Fruit fly (Drosophila melanogaster) whole organism, embryonic: ENCODE results near the gene CG5973.
A peak's percentile ranks its signal among the peaks of the same experiment; 100 is the strongest.

Source experiments
- B-H2 ChIP-seq: fragments of 200-800 bp; sonication (Bioruptor generic); optimal IDR thresholded peaks from 2 replicates; lab custom pipeline; 2018; ENCODE audit warnings: missing biosample characterization, mild to moderate bottlenecking, missing genetic modification characterization
- Bdp1 ChIP-seq: fragments of 200-800 bp; sonication (Bioruptor generic); optimal IDR thresholded peaks from 3 replicates; lab custom pipeline; 2016; ENCODE audit warnings: missing biosample characterization, missing genetic modification characterization
- CG10267 ChIP-seq: fragments of 200-800 bp; sonication (Bioruptor generic); optimal IDR thresholded peaks from 2 replicates; lab custom pipeline; 2018; ENCODE audit warnings: missing biosample characterization, mild to moderate bottlenecking, missing genetic modification characterization, moderate library complexity
- CG10654 ChIP-seq: fragments of 200-800 bp; sonication (Bioruptor generic); optimal IDR thresholded peaks from 2 replicates; lab custom pipeline; 2016; ENCODE audit warnings: missing biosample characterization, missing genetic modification characterization
- CG12071 ChIP-seq: fragments of 200-800 bp; sonication (Bioruptor generic); optimal IDR thresholded peaks from 3 replicates; lab custom pipeline; 2018; ENCODE audit warnings: missing biosample characterization, mild to moderate bottlenecking, missing genetic modification characterization
- CG14667 ChIP-seq: fragments of 200-800 bp; sonication (Bioruptor generic); IDR thresholded peaks from 2 replicates; pipeline ENCODE4 v1.3.6; 2022; ENCODE audit warnings: missing biosample characterization, missing genetic modification characterization
- CG15073 ChIP-seq: fragments of 200-800 bp; sonication (Bioruptor generic); optimal IDR thresholded peaks from 2 replicates; lab custom pipeline; 2016; ENCODE audit warnings: missing biosample characterization, missing genetic modification characterization
- CG17612 ChIP-seq: fragments of 200-800 bp; sonication (Bioruptor generic); IDR thresholded peaks from 2 replicates; pipeline ENCODE4 v1.3.6; 2022; ENCODE audit warnings: missing biosample characterization, missing genetic modification characterization
- CG2199 ChIP-seq: fragments of 200-800 bp; sonication (Bioruptor generic); IDR thresholded peaks from 3 replicates; pipeline ENCODE4 v1.3.6; 2022; ENCODE audit warnings: missing biosample characterization, missing genetic modification characterization
- CG2889 ChIP-seq: fragments of 200-800 bp; sonication (Bioruptor generic); IDR thresholded peaks from 3 replicates; pipeline ENCODE4 v1.3.6; 2022; ENCODE audit warnings: missing biosample characterization, missing genetic modification characterization
- CG32767 ChIP-seq: fragments of 200-800 bp; sonication (Bioruptor generic); IDR thresholded peaks from 2 replicates; pipeline ENCODE4 v1.3.6; 2022; ENCODE audit warnings: missing biosample characterization, missing genetic modification characterization
- CG34376 ChIP-seq: fragments of 200-800 bp; sonication (Bioruptor generic); optimal IDR thresholded peaks from 2 replicates; lab custom pipeline; 2018; ENCODE audit warnings: missing biosample characterization, mild to moderate bottlenecking, missing genetic modification characterization
- CG4707 ChIP-seq: fragments of 200-800 bp; sonication (Bioruptor generic); optimal IDR thresholded peaks from 2 replicates; lab custom pipeline; 2018; ENCODE audit warnings: missing biosample characterization, mild to moderate bottlenecking, missing genetic modification characterization, moderate library complexity
- CG8089 ChIP-seq: fragments of 200-800 bp; sonication (Bioruptor generic); optimal IDR thresholded peaks from 3 replicates; lab custom pipeline; 2016; ENCODE audit warnings: missing biosample characterization, missing genetic modification characterization
- CG8290 ChIP-seq, 3 experiments: fragments of 200-800 bp; sonication (Bioruptor generic); optimal IDR thresholded peaks; 2 replicates each; lab custom pipeline; 2016 to 2019; ENCODE audit warnings: missing biosample characterization in 3 of 3, missing genetic modification characterization in 3 of 3, mild to moderate bottlenecking in 2 of 3, moderate library complexity in 1 of 3
- CG8359 ChIP-seq: fragments of 200-800 bp; sonication (Bioruptor generic); optimal IDR thresholded peaks from 2 replicates; lab custom pipeline; 2017; ENCODE audit warnings: missing biosample characterization, mild to moderate bottlenecking, missing genetic modification characterization, borderline replicate concordance
- CHES-1-like ChIP-seq: fragments of 200-800 bp; sonication (Bioruptor generic); optimal IDR thresholded peaks from 2 replicates; lab custom pipeline; 2016; ENCODE audit warnings: missing biosample characterization, missing genetic modification characterization
- D19B ChIP-seq: fragments of 200-800 bp; sonication (Bioruptor generic); optimal IDR thresholded peaks from 2 replicates; lab custom pipeline; 2017; ENCODE audit warnings: missing biosample characterization, mild to moderate bottlenecking, missing genetic modification characterization
- Dbx ChIP-seq: fragments of 200-800 bp; sonication (Bioruptor generic); IDR thresholded peaks from 3 replicates; pipeline ENCODE4 v1.3.6; 2022; ENCODE audit warnings: missing biosample characterization, missing genetic modification characterization
- Ets65A ChIP-seq: fragments of 200-800 bp; sonication (Bioruptor generic); peaks from one replicate; lab custom pipeline; 2016; ENCODE audit warnings: missing biosample characterization, missing genetic modification characterization
- Hmx ChIP-seq: fragments of 200-800 bp; sonication (Bioruptor generic); optimal IDR thresholded peaks from 2 replicates; lab custom pipeline; 2016; ENCODE audit warnings: missing biosample characterization, missing genetic modification characterization
- Hsf ChIP-seq: fragments of 200-800 bp; sonication (Bioruptor generic); optimal IDR thresholded peaks from 3 replicates; lab custom pipeline; 2016; ENCODE audit warnings: missing biosample characterization, missing genetic modification characterization
- Myb ChIP-seq: fragments of 200-800 bp; sonication (Bioruptor generic); optimal IDR thresholded peaks from 2 replicates; lab custom pipeline; 2016; ENCODE audit warnings: missing biosample characterization, missing genetic modification characterization
- NC2α ChIP-seq: fragments of 200-800 bp; sonication (Bioruptor generic); optimal IDR thresholded peaks from 2 replicates; lab custom pipeline; 2016; ENCODE audit warnings: missing biosample characterization, missing genetic modification characterization
- Oli ChIP-seq: fragments of 200-800 bp; sonication (Bioruptor generic); optimal IDR thresholded peaks from 2 replicates; lab custom pipeline; 2018; ENCODE audit warnings: missing biosample characterization, mild to moderate bottlenecking, missing genetic modification characterization, moderate library complexity
- Rfx ChIP-seq: fragments of 200-800 bp; sonication (Bioruptor generic); IDR thresholded peaks from 2 replicates; pipeline ENCODE4 v1.3.6; 2022; ENCODE audit warnings: missing biosample characterization, missing genetic modification characterization
- Side ChIP-seq: fragments of 200-800 bp; sonication (Bioruptor generic); optimal IDR thresholded peaks from 2 replicates; lab custom pipeline; 2016; ENCODE audit warnings: missing biosample characterization, missing genetic modification characterization
- Sry-δ ChIP-seq: fragments of 200-800 bp; sonication (Bioruptor generic); optimal IDR thresholded peaks from 2 replicates; lab custom pipeline; 2016; ENCODE audit warnings: missing biosample characterization, missing genetic modification characterization
- Vsx1 ChIP-seq: fragments of 200-800 bp; sonication (Bioruptor generic); optimal IDR thresholded peaks from 2 replicates; lab custom pipeline; 2017; ENCODE audit warnings: missing biosample characterization, mild to moderate bottlenecking, missing genetic modification characterization, missing genetic modification reagents
- ac ChIP-seq: fragments of 200-800 bp; sonication (Bioruptor generic); optimal IDR thresholded peaks from 3 replicates; lab custom pipeline; 2017; ENCODE audit warnings: missing biosample characterization, mild to moderate bottlenecking, missing genetic modification characterization
- ase ChIP-seq: fragments of 200-800 bp; sonication (Bioruptor generic); IDR thresholded peaks from 3 replicates; pipeline ENCODE4 v1.3.6; 2022; ENCODE audit warnings: missing biosample characterization, missing genetic modification characterization
- chm ChIP-seq: fragments of 200-800 bp; sonication (Bioruptor generic); IDR thresholded peaks from 2 replicates; pipeline ENCODE4 v1.3.6; 2022; ENCODE audit warnings: missing biosample characterization, missing genetic modification characterization
- kah ChIP-seq: fragments of 200-800 bp; sonication (Bioruptor generic); optimal IDR thresholded peaks from 2 replicates; lab custom pipeline; 2018; ENCODE audit warnings: missing biosample characterization, mild to moderate bottlenecking, missing genetic modification characterization
- lmd ChIP-seq: fragments of 200-800 bp; sonication (Bioruptor generic); IDR thresholded peaks from 2 replicates; pipeline ENCODE4 v1.3.6; 2022; ENCODE audit warnings: missing biosample characterization, missing genetic modification characterization
- lov ChIP-seq, 2 experiments: fragments of 200-800 bp in 1 of 2; fragments of >200 bp in 1 of 2; sonication (Bioruptor generic) in 1 of 2; IDR thresholded peaks in 1 of 2; optimal IDR thresholded peaks in 1 of 2; 2 replicates in 1 of 2; 3 replicates in 1 of 2; pipeline versions ENCODE4 v1.3.6 to Lab custom; 2017 to 2022; ENCODE audit warnings: missing biosample characterization in 1 of 2, missing genetic modification characterization in 1 of 2
- maf-S ChIP-seq: fragments of 200-800 bp; sonication (Bioruptor generic); optimal IDR thresholded peaks from 2 replicates; lab custom pipeline; 2016; ENCODE audit warnings: missing biosample characterization, missing genetic modification characterization
- pita ChIP-seq: fragments of 200-800 bp; sonication (Bioruptor generic); optimal IDR thresholded peaks from 2 replicates; lab custom pipeline; 2017; ENCODE audit warnings: missing biosample characterization, mild to moderate bottlenecking, missing genetic modification characterization
- pnt ChIP-seq: fragments of 200-800 bp; sonication (Bioruptor generic); optimal IDR thresholded peaks from 3 replicates; lab custom pipeline; 2016; ENCODE audit warnings: missing biosample characterization, missing genetic modification characterization
- psq ChIP-seq: fragments of 200-800 bp; sonication (Bioruptor generic); optimal IDR thresholded peaks from 2 replicates; lab custom pipeline; 2017; ENCODE audit warnings: missing biosample characterization, missing genetic modification characterization
- pum ChIP-seq: fragments of 200-800 bp; sonication (Bioruptor generic); optimal IDR thresholded peaks from 2 replicates; lab custom pipeline; 2016; ENCODE audit warnings: missing biosample characterization, missing genetic modification characterization
- repo ChIP-seq: fragments of 200-800 bp; sonication (Bioruptor generic); optimal IDR thresholded peaks from 2 replicates; lab custom pipeline; 2016; ENCODE audit warnings: missing biosample characterization, missing genetic modification characterization
- row ChIP-seq: fragments of 200-800 bp; sonication (Bioruptor generic); IDR thresholded peaks from 3 replicates; pipeline ENCODE4 v1.3.6; 2022; ENCODE audit warnings: missing biosample characterization, missing genetic modification characterization
- sc ChIP-seq, 3 experiments: fragments of >200 bp in 2 of 3; fragments of 200-800 bp in 1 of 3; sonication (Bioruptor generic) in 1 of 3; optimal IDR thresholded peaks; 2 replicates in 2 of 3; 3 replicates in 1 of 3; lab custom pipeline; 2017; ENCODE audit warnings: mild to moderate bottlenecking in 1 of 3, missing biosample characterization in 1 of 3, missing genetic modification characterization in 1 of 3, missing genetic modification reagents in 1 of 3
- ssp ChIP-seq: fragments of 200-800 bp; sonication (Bioruptor generic); IDR thresholded peaks from 2 replicates; pipeline ENCODE4 v1.3.6; 2022; ENCODE audit warnings: missing biosample characterization, missing genetic modification characterization
- tna ChIP-seq: fragments of 200-800 bp; sonication (Bioruptor generic); IDR thresholded peaks from 2 replicates; pipeline ENCODE4 v1.3.6; 2022; ENCODE audit warnings: missing biosample characterization, missing genetic modification characterization; ENCODE audit not compliant: partially characterized antibody
- tx ChIP-seq: fragments of 200-800 bp; sonication (Bioruptor generic); optimal IDR thresholded peaks from 2 replicates; lab custom pipeline; 2016; ENCODE audit warnings: missing biosample characterization, missing genetic modification characterization
- z ChIP-seq: fragments of 200-800 bp; sonication (Bioruptor generic); IDR thresholded peaks from 3 replicates; pipeline ENCODE4 v1.3.6; 2022; ENCODE audit warnings: missing biosample characterization, missing genetic modification characterization
- zfh2 ChIP-seq: fragments of 200-800 bp; sonication (Bioruptor generic); optimal IDR thresholded peaks from 2 replicates; lab custom pipeline; 2016; ENCODE audit warnings: missing biosample characterization, missing genetic modification characterization

CG5973 gene

DNA sequence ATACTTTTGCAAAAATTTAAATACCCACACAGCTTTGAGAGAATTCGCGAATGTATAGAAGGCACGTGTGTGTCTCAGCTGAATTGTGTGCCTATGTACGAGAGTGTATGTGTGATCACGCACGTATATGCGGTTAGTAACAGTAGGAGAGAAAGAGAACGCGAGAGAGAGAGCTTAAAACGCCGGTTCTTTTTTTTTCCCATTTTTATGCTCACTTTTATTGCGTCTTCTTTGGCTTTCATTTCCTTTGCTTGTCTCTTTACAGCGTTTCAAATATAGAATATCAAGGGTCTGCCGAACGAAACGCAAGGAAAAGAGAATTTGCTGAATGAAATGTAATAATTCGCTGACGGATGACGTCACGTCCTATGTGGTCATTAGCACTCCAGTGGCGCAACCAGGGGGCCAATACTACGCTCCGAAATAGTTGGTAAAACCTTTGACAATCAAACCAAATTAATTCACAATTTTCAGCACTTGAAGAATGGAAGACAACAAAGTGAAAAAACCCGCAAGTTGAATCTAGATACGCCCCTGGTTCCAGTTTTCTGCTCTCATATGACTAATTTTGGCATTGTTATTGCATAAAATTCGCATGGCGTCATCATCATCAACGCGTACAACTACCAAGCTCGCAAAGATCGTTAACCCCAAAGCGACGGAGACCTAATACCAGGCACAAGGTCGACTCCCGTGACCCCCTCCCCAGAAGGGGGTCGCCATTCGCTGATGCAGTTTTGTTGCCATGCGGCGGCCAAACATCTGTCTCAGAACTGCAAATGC, 12.2 kb upstream of the CG5973 start (continued):
- peak; percentile 65 for TF ChIP-seq tx
- peak; percentile 53; the same call in 1 of the 2 replicates for TF ChIP-seq CG17612 (GFP tag; lab: Robert Waterston, UW)
- TF ChIP-seq CG8359 (GFP tag; lab: Kevin White, UChicago), result no peak
- TF ChIP-seq ac (GFP tag; lab: Kevin White, UChicago), result no peak
- no peak for TF ChIP-seq CG4707 (GFP tag; lab: Kevin White, UChicago)
- peak; percentile 36 for TF ChIP-seq Side (GFP tag; lab: Kevin White, UChicago)
- TF ChIP-seq CG32767 (GFP tag; lab: Robert Waterston, UW), result no peak
- TF ChIP-seq Myb (GFP tag; lab: Kevin White, UChicago), result peak; percentile 68

DNA sequence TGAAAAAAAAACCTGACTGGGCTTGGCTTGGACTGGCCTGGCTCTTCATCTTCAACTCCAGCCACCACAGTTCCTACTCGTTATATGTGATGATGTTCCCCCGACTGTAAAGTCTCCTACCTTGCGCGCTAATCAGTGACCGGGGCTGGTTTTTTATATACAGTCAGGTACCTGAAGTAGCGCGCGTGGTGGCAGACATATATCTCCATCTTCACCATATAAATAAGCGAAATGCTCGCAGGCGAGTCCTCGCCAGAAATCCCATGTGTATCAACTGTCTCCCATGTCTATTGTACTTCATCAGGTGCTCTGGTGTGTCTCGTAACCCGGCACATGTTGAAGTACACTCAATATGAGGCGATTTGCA, 11.6 kb upstream of the CG5973 start:
- TF ChIP-seq z (no peak), CG8089 (GFP tag; lab: Kevin White, UChicago) (no peak), Ets65A (no peak), Oli (tag; lab: Kevin White, UChicago) (no peak), CG10267 (no peak), lov (optimal IDR thresholded peaks at IDR 0.05; lab: Kevin White, UChicago) (no peak), lov (GFP tag; IDR thresholded peaks at IDR 0.05; lab: Robert Waterston, UW) (no peak), repo (GFP tag; lab: Kevin White, UChicago) (no peak), CHES-1-like (GFP tag; lab: Kevin White, UChicago) (no peak), chm (peak; percentile 25; the same call in 1 of the 2 replicates), CG2889 (GFP tag; lab: Robert Waterston, UW) (no peak), maf-S (GFP tag; lab: Kevin White, UChicago) (no peak), NC2α (GFP tag; lab: Kevin White, UChicago) (no peak), CG15073 (GFP tag; lab: Kevin White, UChicago) (peak; percentile 47), CG10654 (GFP tag; lab: Kevin White, UChicago) (no peak), ssp (GFP tag; lab: Robert Waterston, UW) (0 out of 2 replicates have a peak, but pooled peaks have one; percentile 4), psq (GFP tag; lab: Kevin White, UChicago) (no peak), Hsf (GFP tag; lab: Kevin White, UChicago) (no peak), row (GFP tag; lab: Robert Waterston, UW) (no peak), Rfx (GFP tag; lab: Robert Waterston, UW) (peak; percentile 3), lmd (GFP tag; lab: Robert Waterston, UW) (no peak), kah (GFP tag; lab: Kevin White, UChicago) (no peak), pita (GFP tag; lab: Kevin White, UChicago) (no peak), CG14667 (GFP tag; lab: Robert Waterston, UW) (no peak), sc (optimal IDR thresholded peaks at IDR 0.05; lab: Kevin White, UChicago) (no peak), sc (GFP tag; optimal IDR thresholded peaks at IDR 0.05; lab: Kevin White, UChicago) (no peak), B-H2 (no peak), Vsx1 (GFP tag; lab: Kevin White, UChicago) (no peak), Sry-δ (GFP tag; lab: Kevin White, UChicago) (no peak), CG2199 (GFP tag; lab: Robert Waterston, UW) (peak; percentile 30; the same call in 1 of the 3 replicates), ase (GFP tag; lab: Robert Waterston, UW) (no peak), Bdp1 (GFP tag; lab: Kevin White, UChicago) (no peak), CG8290 (GFP tag; optimal IDR thresholded peaks at IDR 0.05; lab: Kevin White, UChicago) (no peak), CG8290 (tag; optimal IDR thresholded peaks at IDR 0.05; lab: Kevin White, UChicago) (peak in 1 of 2 experiments; percentile 13), CG12071 (GFP tag; lab: Kevin White, UChicago) (no peak), Dbx (GFP tag; lab: Robert Waterston, UW) (no peak), CG34376 (GFP tag; lab: Kevin White, UChicago) (no peak), zfh2 (GFP tag; lab: Kevin White, UChicago) (no peak), Hmx (GFP tag; lab: Kevin White, UChicago) (no peak), pum (GFP tag; lab: Kevin White, UChicago) (no peak), pnt (no peak), tna (no peak), D19B (GFP tag; lab: Kevin White, UChicago) (no peak)
